ENCODE assay signal across 3 worm cellular contexts in the genomic region with DNA sequence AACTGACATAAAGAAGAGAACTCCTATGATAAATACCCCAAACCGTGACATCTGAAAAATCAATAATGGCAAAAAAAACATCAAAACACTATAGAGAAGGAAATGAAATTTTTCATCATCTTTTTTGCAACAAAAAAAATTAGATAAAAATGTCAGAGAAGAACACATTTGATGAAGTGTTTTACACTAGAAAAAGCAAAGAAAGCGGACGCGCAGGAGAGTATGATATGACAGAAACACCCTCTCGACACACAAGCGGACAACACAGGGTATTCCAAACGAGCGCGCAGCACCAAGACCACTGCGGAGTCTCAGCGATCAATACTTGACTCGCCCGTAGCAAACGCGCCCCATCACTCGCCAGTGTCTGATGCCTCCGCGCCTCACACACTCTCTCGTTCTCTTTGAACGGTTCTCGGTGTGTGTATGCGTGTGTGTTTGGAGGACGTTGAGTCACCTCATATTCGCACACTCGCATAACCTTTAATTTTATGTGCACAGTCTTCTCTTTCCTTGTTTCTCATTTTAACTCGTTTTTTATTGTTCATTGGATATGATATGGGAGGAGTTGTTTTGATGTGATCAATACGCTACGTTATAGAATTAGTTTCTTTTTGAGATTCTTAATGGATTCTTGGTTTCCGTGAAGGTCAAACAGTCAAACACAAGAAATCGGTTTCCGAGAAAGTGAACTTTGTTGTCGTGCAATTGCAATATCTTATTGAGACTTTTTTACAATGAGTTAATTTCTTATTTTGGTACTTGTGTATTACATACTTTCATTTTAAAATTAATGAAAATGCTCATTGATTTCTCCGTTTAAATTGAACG.
A peak's percentile ranks its signal among the peaks of the same experiment; 100 is the strongest.
TF ChIP-seq lines count a peak whose summit lies in the region.

A gene (minus strand): TSS at position 51 of the 831 bp plus-strand sequence.

TF ChIP-seq in whole organism, L1 larva, 84 proteins besides CTCF, POLR2A, EP300 and RAD21 (continued from another document):
- TF ChIP-seq xbp-1 (tag; optimal IDR thresholded peaks at IDR 0.05; lab: Kevin White, UChicago) (peak; percentile 39), mdl-1 (tag; optimal IDR thresholded peaks at IDR 0.05; lab: Kevin White, UChicago) (peak in 1 of 2 experiments; percentile 63), aha-1 (tag; optimal IDR thresholded peaks at IDR 0.05; lab: Kevin White, UChicago) (no peak), egl-13 (tag; optimal IDR thresholded peaks at IDR 0.05; lab: Kevin White, UChicago) (no peak), lin-14 (GFP tag; optimal IDR thresholded peaks at IDR 0.05; lab: Kevin White, UChicago) (peak; percentile 93), nhr-12 (tag; optimal IDR thresholded peaks at IDR 0.05; lab: Kevin White, UChicago) (no peak), efl-1 (optimal IDR thresholded peaks at IDR 0.05; lab: Kevin White, UChicago) (peak in 1 of 2 experiments; percentile 35), efl-1 (GFP tag; optimal IDR thresholded peaks at IDR 0.05 in 1 of 2; lab: Kevin White, UChicago) (no peak), C04F5.9 (tag; optimal IDR thresholded peaks at IDR 0.05; lab: Kevin White, UChicago) (no peak), ets-5 (GFP tag; IDR thresholded peaks at IDR 0.05; lab: Robert Waterston, UW) (no peak), tbx-2 (tag; optimal IDR thresholded peaks at IDR 0.05; lab: Kevin White, UChicago) (peak; percentile 46), dsc-1 (tag; optimal IDR thresholded peaks at IDR 0.05; lab: Kevin White, UChicago) (no peak), elt-2 (tag; optimal IDR thresholded peaks at IDR 0.05; lab: Kevin White, UChicago) (peak; percentile 32), lin-35 (GFP tag; optimal IDR thresholded peaks at IDR 0.05; lab: Kevin White, UChicago) (peak; percentile 15 to 51), fkh-8 (tag; optimal IDR thresholded peaks at IDR 0.05; lab: Kevin White, UChicago) (peak; percentile 0), sox-4 (tag; optimal IDR thresholded peaks at IDR 0.05; lab: Kevin White, UChicago) (no peak), unc-86 (tag; optimal IDR thresholded peaks at IDR 0.05; lab: Kevin White, UChicago) (peak; percentile 31), nhr-11 (tag; optimal IDR thresholded peaks at IDR 0.05; lab: Kevin White, UChicago) (no peak), nhr-90 (tag; optimal IDR thresholded peaks at IDR 0.05; lab: Kevin White, UChicago; ENCODE audit: poor library complexity) (peak; percentile 62), unc-98 (GFP tag; IDR thresholded peaks at IDR 0.05; lab: Robert Waterston, UW) (no peak), nhr-19 (GFP tag; conservative IDR thresholded peaks at IDR 0.05; lab: Robert Waterston, UW) (peak; percentile 14; the same call in 1 of the 2 replicates), Y116A8C.19 (tag; optimal IDR thresholded peaks at IDR 0.05; lab: Kevin White, UChicago; ENCODE audit: borderline replicate concordance) (no peak), ceh-88 (GFP tag; IDR thresholded peaks at IDR 0.05; lab: Robert Waterston, UW) (no peak), nhr-85 (tag; lab: Kevin White, UChicago) (peak; percentile 84), ceh-8 (GFP tag; optimal IDR thresholded peaks at IDR 0.05; lab: Kevin White, UChicago) (no peak), efl-3 (GFP tag; optimal IDR thresholded peaks at IDR 0.05; lab: Kevin White, UChicago) (no peak), skn-1 (tag; optimal IDR thresholded peaks at IDR 0.05; lab: Kevin White, UChicago) (no peak), F16B12.6 (tag; optimal IDR thresholded peaks at IDR 0.05; lab: Kevin White, UChicago) (no peak), rnt-1 (tag; optimal IDR thresholded peaks at IDR 0.05; lab: Kevin White, UChicago) (peak; percentile 43), nhr-47 (tag; optimal IDR thresholded peaks at IDR 0.05; lab: Kevin White, UChicago) (peak; percentile 52), nhr-71 (tag; optimal IDR thresholded peaks at IDR 0.05; lab: Kevin White, UChicago) (peak; percentile 61), swsn-7 (tag; optimal IDR thresholded peaks at IDR 0.05; lab: Kevin White, UChicago) (peak; percentile 55), nhr-237 (tag; optimal IDR thresholded peaks at IDR 0.05; lab: Kevin White, UChicago) (no peak), mep-1 (tag; optimal IDR thresholded peaks at IDR 0.05; lab: Kevin White, UChicago) (peak; percentile 76), ceh-82 (tag; optimal IDR thresholded peaks at IDR 0.05; lab: Kevin White, UChicago) (peak in 1 of 3 experiments; percentile 17), egl-27 (tag; optimal IDR thresholded peaks at IDR 0.05; lab: Kevin White, UChicago) (no peak), dpl-1 (GFP tag; optimal IDR thresholded peaks at IDR 0.05; lab: Kevin White, UChicago) (no peak), mab-9 (GFP tag; IDR thresholded peaks at IDR 0.05; lab: Robert Waterston, UW) (no peak), isw-1 (GFP tag; IDR thresholded peaks at IDR 0.05; lab: Robert Waterston, UW) (no peak), C16A3.4 (tag; optimal IDR thresholded peaks at IDR 0.05; lab: Kevin White, UChicago) (peak; percentile 12), alr-1 (tag; optimal IDR thresholded peaks at IDR 0.05; lab: Kevin White, UChicago; ENCODE audit: borderline replicate concordance) (no peak)

TF ChIP-seq in whole organism, L3 larva, 47 proteins besides CTCF, POLR2A, EP300 and RAD21 (continued from another document):
- TF ChIP-seq nhr-43 (tag; optimal IDR thresholded peaks at IDR 0.05; lab: Kevin White, UChicago; ENCODE audit: poor library complexity, severe bottlenecking): no peak
- TF ChIP-seq tbx-2 (tag; optimal IDR thresholded peaks at IDR 0.05; lab: Kevin White, UChicago): no peak
- peak; percentile 85 for TF ChIP-seq pqm-1 (tag; optimal IDR thresholded peaks at IDR 0.05; lab: Kevin White, UChicago)
- TF ChIP-seq lsy-12 (tag; optimal IDR thresholded peaks at IDR 0.05; lab: Kevin White, UChicago): peak; percentile 38
- no peak for TF ChIP-seq R02D3.7 (tag; optimal IDR thresholded peaks at IDR 0.05; lab: Kevin White, UChicago)
- TF ChIP-seq egl-5 (tag; optimal IDR thresholded peaks at IDR 0.05; lab: Kevin White, UChicago): peak; percentile 55
- no peak for TF ChIP-seq snpc-4 (tag; optimal IDR thresholded peaks at IDR 0.05; lab: Kevin White, UChicago)
- no peak for TF ChIP-seq nhr-77 (tag; optimal IDR thresholded peaks at IDR 0.05; lab: Kevin White, UChicago)
- no peak for TF ChIP-seq nhr-67 (tag; optimal IDR thresholded peaks at IDR 0.05; lab: Kevin White, UChicago)

TF ChIP-seq in whole organism, young adult, 124 proteins besides CTCF, POLR2A, EP300 and RAD21 (continued from another document):
- TF ChIP-seq C17E4.6 (GFP tag; IDR thresholded peaks at IDR 0.05; lab: Robert Waterston, UW) (no peak), mxl-1 (tag; optimal IDR thresholded peaks at IDR 0.05; lab: Kevin White, UChicago) (no peak), K12H6.12 (tag; optimal IDR thresholded peaks at IDR 0.05; lab: Kevin White, UChicago) (peak; percentile 14), ztf-18 (tag; optimal IDR thresholded peaks at IDR 0.05; lab: Kevin White, UChicago) (peak; percentile 16), madf-10 (tag; optimal IDR thresholded peaks at IDR 0.05; lab: Kevin White, UChicago) (no peak), ekl-4 (GFP tag; IDR thresholded peaks at IDR 0.05; lab: Robert Waterston, UW) (no peak), unc-130 (GFP tag; optimal IDR thresholded peaks at IDR 0.05; lab: Kevin White, UChicago) (no peak), athp-1 (tag; optimal IDR thresholded peaks at IDR 0.05; lab: Kevin White, UChicago) (no peak), lsl-1 (GFP tag; optimal IDR thresholded peaks at IDR 0.05; lab: Kevin White, UChicago) (no peak), ztf-28 (GFP tag; IDR thresholded peaks at IDR 0.05; lab: Robert Waterston, UW) (no peak), T07F8.4 (tag; optimal IDR thresholded peaks at IDR 0.05; lab: Kevin White, UChicago) (no peak), bed-2 (GFP tag; IDR thresholded peaks at IDR 0.05; lab: Robert Waterston, UW) (0 out of 2 replicates have a peak, but pooled peaks have one; percentile 28), snpc-1.3 (tag; optimal IDR thresholded peaks at IDR 0.05; lab: Kevin White, UChicago; ENCODE audit: insufficient read depth) (no peak), attf-5 (GFP tag; optimal IDR thresholded peaks at IDR 0.05; lab: Kevin White, UChicago) (peak; percentile 57), egl-44 (GFP tag; IDR thresholded peaks at IDR 0.05; lab: Robert Waterston, UW) (no peak), lin-40 (tag; optimal IDR thresholded peaks at IDR 0.05; lab: Kevin White, UChicago) (peak; percentile 65), ZK185.1 (tag; optimal IDR thresholded peaks at IDR 0.05; lab: Kevin White, UChicago; ENCODE audit: poor library complexity, severe bottlenecking) (peak; percentile 46), hmg-20 (GFP tag; IDR thresholded peaks at IDR 0.05; lab: Robert Waterston, UW) (no peak), die-1 (tag; optimal IDR thresholded peaks at IDR 0.05; lab: Kevin White, UChicago) (no peak), rcor-1 (GFP tag; IDR thresholded peaks at IDR 0.05; lab: Robert Waterston, UW) (peak; percentile 56; the same call in 1 of the 2 replicates), B0261.1 (tag; optimal IDR thresholded peaks at IDR 0.05; lab: Kevin White, UChicago) (no peak), ztf-3 (GFP tag; optimal IDR thresholded peaks at IDR 0.05; lab: Kevin White, UChicago) (no peak), egl-18 (GFP tag; IDR thresholded peaks at IDR 0.05; lab: Robert Waterston, UW) (no peak), pha-4 (tag; optimal IDR thresholded peaks at IDR 0.05; lab: Kevin White, UChicago) (no peak), ztf-25 (GFP tag; IDR thresholded peaks at IDR 0.05; lab: Robert Waterston, UW) (no peak), ztf-26 (tag; optimal IDR thresholded peaks at IDR 0.05; lab: Kevin White, UChicago) (peak; percentile 42), egrh-3 (GFP tag; IDR thresholded peaks at IDR 0.05; lab: Robert Waterston, UW) (no peak), mel-28 (tag; optimal IDR thresholded peaks at IDR 0.05; lab: Kevin White, UChicago; ENCODE audit: borderline replicate concordance) (no peak), F39B2.1 (GFP tag; IDR thresholded peaks at IDR 0.05; lab: Robert Waterston, UW) (no peak), madf-3 (GFP tag; IDR thresholded peaks at IDR 0.05; lab: Robert Waterston, UW) (no peak), B0336.3 (GFP tag; IDR thresholded peaks at IDR 0.05; lab: Robert Waterston, UW) (peak; percentile 65; the same call in 1 of the 2 replicates), ama-1 (optimal IDR thresholded peaks at IDR 0.05; lab: Kevin White, UChicago) (no peak), ama-1 (GFP tag; optimal IDR thresholded peaks at IDR 0.05; lab: Kevin White, UChicago) (no peak), sptf-2 (GFP tag; optimal IDR thresholded peaks at IDR 0.05; lab: Kevin White, UChicago) (no peak), zfh-2 (GFP tag; conservative IDR thresholded peaks at IDR 0.05; lab: Robert Waterston, UW) (no peak), F49E8.2 (tag; optimal IDR thresholded peaks at IDR 0.05; lab: Kevin White, UChicago; ENCODE audit: insufficient read depth) (no peak), Y53F4B.3 (GFP tag; IDR thresholded peaks at IDR 0.05; lab: Robert Waterston, UW) (no peak), cebp-1 (GFP tag; IDR thresholded peaks at IDR 0.05; lab: Robert Waterston, UW) (no peak), cebp-1 (tag; optimal IDR thresholded peaks at IDR 0.05; lab: Kevin White, UChicago) (no peak), F33H1.4 (GFP tag; IDR thresholded peaks at IDR 0.05; lab: Robert Waterston, UW) (no peak), F23B12.7 (tag; optimal IDR thresholded peaks at IDR 0.05; lab: Kevin White, UChicago; ENCODE audit: insufficient read depth) (peak; percentile 5), hmg-1.2 (GFP tag; IDR thresholded peaks at IDR 0.05; lab: Robert Waterston, UW) (peak; percentile 96), lin-26 (GFP tag; IDR thresholded peaks at IDR 0.05; lab: Robert Waterston, UW) (peak; percentile 42; the same call in 1 of the 2 replicates), sea-2 (GFP tag; IDR thresholded peaks at IDR 0.05; lab: Robert Waterston, UW) (no peak), atf-7 (tag; optimal IDR thresholded peaks at IDR 0.05; lab: Kevin White, UChicago) (peak; percentile 29), xnd-1 (tag; optimal IDR thresholded peaks at IDR 0.05; lab: Kevin White, UChicago) (no peak), rec-8 (tag; optimal IDR thresholded peaks at IDR 0.05; lab: Kevin White, UChicago) (no peak), let-607 (tag; optimal IDR thresholded peaks at IDR 0.05; lab: Kevin White, UChicago) (peak; percentile 43 to 68), F10E7.11 (tag; optimal IDR thresholded peaks at IDR 0.05; lab: Kevin White, UChicago) (no peak), lir-1 (GFP tag; conservative IDR thresholded peaks at IDR 0.05; lab: Robert Waterston, UW) (no peak), C06A6.2 (GFP tag; conservative IDR thresholded peaks at IDR 0.05; lab: Robert Waterston, UW) (no peak), hlh-12 (tag; optimal IDR thresholded peaks at IDR 0.05; lab: Kevin White, UChicago) (no peak), F37B4.10 (GFP tag; IDR thresholded peaks at IDR 0.05; lab: Robert Waterston, UW) (no peak), bed-1 (GFP tag; IDR thresholded peaks at IDR 0.05; lab: Robert Waterston, UW) (no peak), T26A5.8 (tag; optimal IDR thresholded peaks at IDR 0.05; lab: Kevin White, UChicago) (no peak), somi-1 (GFP tag; optimal IDR thresholded peaks at IDR 0.05; lab: Kevin White, UChicago) (no peak), lag-1 (GFP tag; IDR thresholded peaks at IDR 0.05; lab: Robert Waterston, UW) (no peak), F22D6.2 (tag; optimal IDR thresholded peaks at IDR 0.05; lab: Kevin White, UChicago) (no peak), hsf-1 (GFP tag; IDR thresholded peaks at IDR 0.05; lab: Robert Waterston, UW) (no peak), ztf-22 (GFP tag; optimal IDR thresholded peaks at IDR 0.05; lab: Kevin White, UChicago) (no peak), fkh-3 (tag; optimal IDR thresholded peaks at IDR 0.05; lab: Kevin White, UChicago) (no peak), lin-54 (GFP tag; optimal IDR thresholded peaks at IDR 0.05; lab: Kevin White, UChicago) (no peak), attf-6 (GFP tag; IDR thresholded peaks at IDR 0.05; lab: Robert Waterston, UW) (no peak), nhr-120 (GFP tag; IDR thresholded peaks at IDR 0.05; lab: Robert Waterston, UW) (no peak), efl-1 (GFP tag; optimal IDR thresholded peaks at IDR 0.05; lab: Kevin White, UChicago) (no peak), unc-62 (GFP tag; optimal IDR thresholded peaks at IDR 0.05; lab: Kevin White, UChicago) (peak; percentile 26), lin-35 (GFP tag; optimal IDR thresholded peaks at IDR 0.05; lab: Kevin White, UChicago) (no peak), dpl-1 (GFP tag; optimal IDR thresholded peaks at IDR 0.05; lab: Kevin White, UChicago) (no peak), ceh-58 (GFP tag; IDR thresholded peaks at IDR 0.05; lab: Robert Waterston, UW) (no peak), akir-1 (GFP tag; optimal IDR thresholded peaks at IDR 0.05; lab: Kevin White, UChicago) (no peak), attf-3 (GFP tag; conservative IDR thresholded peaks at IDR 0.05; lab: Robert Waterston, UW) (no peak), nhr-80 (tag; optimal IDR thresholded peaks at IDR 0.05; lab: Kevin White, UChicago) (peak; percentile 98), sdz-38 (tag; optimal IDR thresholded peaks at IDR 0.05; lab: Kevin White, UChicago) (no peak), D2030.7 (GFP tag; IDR thresholded peaks at IDR 0.05; lab: Robert Waterston, UW) (no peak), pbrm-1 (GFP tag; IDR thresholded peaks at IDR 0.05; lab: Robert Waterston, UW) (peak; percentile 32; the same call in 1 of the 2 replicates), Y56A3A.18 (GFP tag; IDR thresholded peaks at IDR 0.05; lab: Robert Waterston, UW) (0 out of 2 replicates have a peak, but pooled peaks have one; percentile 27), dox-1 (GFP tag; IDR thresholded peaks at IDR 0.05; lab: Robert Waterston, UW) (peak; percentile 89), madf-6 (GFP tag; IDR thresholded peaks at IDR 0.05; lab: Robert Waterston, UW) (no peak)
